Worm (Caenorhabditis elegans) whole organism, late embryonic: ENCODE data around the gene C08D8.7.
"Not testable (repeated sequence)": the region's sequence is repeated elsewhere in the genome, so short reads cannot be mapped to it uniquely, and the experiment has no call there.

Experiments
- Y22D7AL.16 ChIP-seq: sonication (generic microtip); optimal IDR thresholded peaks from 2 replicates; lab custom pipeline; 2016; ENCODE audit warnings: missing genetic modification characterization, missing compliant biosample characterization
- ama-1 ChIP-seq: fragments of 150-350 bp; optimal IDR thresholded peaks from 2 replicates; lab custom pipeline; 2014
- ceh-6 ChIP-seq: fragments of 200-800 bp; sonication (Bioruptor generic); optimal IDR thresholded peaks from 2 replicates; lab custom pipeline; 2018; ENCODE audit warnings: mild to moderate bottlenecking, missing genetic modification characterization, missing compliant biosample characterization
- dve-1 ChIP-seq: sonication (generic microtip); optimal IDR thresholded peaks from 2 replicates; lab custom pipeline; 2017; ENCODE audit warnings: antibody characterized with exemption, mild to moderate bottlenecking, missing genetic modification characterization, missing compliant biosample characterization
- elt-2 ChIP-seq: sonication (generic microtip); optimal IDR thresholded peaks from 2 replicates; lab custom pipeline; 2016; ENCODE audit warnings: missing genetic modification reagents, missing genetic modification characterization, missing compliant biosample characterization
- eyg-1 ChIP-seq: sonication (generic microtip); optimal IDR thresholded peaks from 2 replicates; lab custom pipeline; 2016; ENCODE audit warnings: missing genotype, missing genetic modification characterization, missing compliant biosample characterization
- fkh-10 ChIP-seq: fragments of 150-350 bp; optimal IDR thresholded peaks from 2 replicates; lab custom pipeline; 2014; ENCODE audit warnings: missing biosample characterization, missing genetic modification reagents, missing genetic modification characterization
- pag-3 ChIP-seq: sonication (generic microtip); optimal IDR thresholded peaks from 2 replicates; lab custom pipeline; 2016; ENCODE audit warnings: missing compliant biosample characterization, missing genetic modification characterization, borderline replicate concordance
- sox-4 ChIP-seq: sonication (generic microtip); optimal IDR thresholded peaks from 2 replicates; lab custom pipeline; 2017; ENCODE audit warnings: mild to moderate bottlenecking, missing genetic modification characterization, inconsistent platforms, missing compliant biosample characterization
- tbx-2 ChIP-seq: sonication (generic microtip); optimal IDR thresholded peaks from 2 replicates; lab custom pipeline; 2016; ENCODE audit warnings: missing genetic modification characterization, missing compliant biosample characterization
- unc-55 ChIP-seq: sonication (generic microtip); optimal IDR thresholded peaks from 2 replicates; lab custom pipeline; 2017; ENCODE audit warnings: missing biosample characterization, missing genetic modification reagents, missing genetic modification characterization

- TF ChIP-seq elt-2 (tag; lab: Kevin White, UChicago); dve-1; tbx-2; Y22D7AL.16 (tag; lab: Kevin White, UChicago); ama-1 (lab: Kevin White, UChicago); pag-3; sox-4 (tag; lab: Kevin White, UChicago); eyg-1; unc-55 (GFP tag; lab: Kevin White, UChicago); ceh-6 (GFP tag; lab: Kevin White, UChicago); fkh-10 (GFP tag; lab: Kevin White, UChicago): not testable (repeated sequence)
Observed at ce11 chrV:8314782-8315181, 26.2 kb upstream of the C08D8.7 start.
